Worm (Caenorhabditis elegans) whole organism, L4 larva: ENCODE data around the gene C01B10.3.

ENCODE experiments used
- D1046.2 ChIP-seq: fragments of 200-800 bp; sonication (Bioruptor generic); IDR thresholded peaks from 2 replicates; pipeline ENCODE4 v1.3.6; 2022; ENCODE audit warnings: missing genetic modification characterization, missing compliant biosample characterization
- F10B5.3 ChIP-seq: sonication (generic microtip); optimal IDR thresholded peaks from 2 replicates; lab custom pipeline; 2016; ENCODE audit warnings: mild to moderate bottlenecking, missing genetic modification characterization, missing compliant biosample characterization
- F26F4.8 ChIP-seq: fragments of 200-800 bp; sonication (Bioruptor generic); conservative IDR thresholded peaks from 2 replicates; pipeline ENCODE4 v1.3.6; 2022; ENCODE audit warnings: missing genetic modification characterization, missing compliant biosample characterization
- F37D6.2 ChIP-seq: sonication (generic microtip); optimal IDR thresholded peaks from 2 replicates; lab custom pipeline; 2016; ENCODE audit warnings: mild to moderate bottlenecking, missing genetic modification characterization, missing compliant biosample characterization
- T26A8.4 ChIP-seq: fragments of 200-800 bp; sonication (Bioruptor generic); IDR thresholded peaks from 2 replicates; pipeline ENCODE4 v1.3.6; 2022; ENCODE audit warnings: missing genetic modification characterization, missing compliant biosample characterization
- Y105C5A.15 ChIP-seq: fragments of 200-800 bp; sonication (Bioruptor generic); IDR thresholded peaks from 2 replicates; pipeline ENCODE4 v1.3.6; 2022; ENCODE audit warnings: missing genetic modification characterization, missing compliant biosample characterization
- Y75B8A.6 ChIP-seq: fragments of 200-800 bp; sonication (Bioruptor generic); IDR thresholded peaks from 2 replicates; pipeline ENCODE4 v1.3.6; 2022; ENCODE audit warnings: missing genetic modification reagents, missing genetic modification characterization, missing compliant biosample characterization
- ZK546.5 ChIP-seq, 2 experiments: sonication (generic microtip); optimal IDR thresholded peaks; 2 replicates each; lab custom pipeline; 2017; ENCODE audit warnings: missing biosample characterization in 2 of 2, missing genetic modification characterization in 2 of 2
- aly-2 ChIP-seq: sonication (generic microtip); optimal IDR thresholded peaks from 2 replicates; lab custom pipeline; 2018; ENCODE audit warnings: missing biosample characterization, missing genetic modification characterization
- ama-1 ChIP-seq: fragments of 150-350 bp; optimal IDR thresholded peaks from 2 replicates; lab custom pipeline; 2014; ENCODE audit warnings: inconsistent platforms, mixed read lengths
- ceh-20 ChIP-seq: fragments of 200-800 bp; sonication (Bioruptor generic); IDR thresholded peaks from 2 replicates; pipeline ENCODE4 v1.3.6; 2022; ENCODE audit warnings: missing genetic modification reagents, missing genetic modification characterization, missing compliant biosample characterization
- ceh-82 ChIP-seq: sonication (generic microtip); optimal IDR thresholded peaks from 2 replicates; lab custom pipeline; 2017; ENCODE audit warnings: missing biosample characterization, missing genetic modification characterization
- daf-12 ChIP-seq: fragments of 150-350 bp; optimal IDR thresholded peaks from 2 replicates; lab custom pipeline; 2014; ENCODE audit warnings: missing biosample characterization, missing genetic modification reagents, missing genetic modification characterization
- daf-16 ChIP-seq, 3 experiments: sonication (generic microtip); optimal IDR thresholded peaks; 2 replicates each; lab custom pipeline; 2016 to 2017; ENCODE audit warnings: missing genetic modification characterization in 3 of 3, missing genetic modification reagents in 3 of 3, mild to moderate bottlenecking in 2 of 3, missing compliant biosample characterization in 2 of 3, missing biosample characterization in 1 of 3, moderate library complexity in 1 of 3
- daf-19 ChIP-seq: fragments of 200-800 bp; sonication (Bioruptor generic); conservative IDR thresholded peaks from 2 replicates; pipeline ENCODE4 v1.3.6; 2022; ENCODE audit warnings: missing genetic modification characterization, missing compliant biosample characterization
- daf-8 ChIP-seq: fragments of 200-800 bp; sonication (Bioruptor generic); IDR thresholded peaks from 2 replicates; pipeline ENCODE4 v1.3.6; 2022; ENCODE audit warnings: missing genetic modification characterization, missing compliant biosample characterization
- dmd-6 ChIP-seq: fragments of 200-800 bp; sonication (Bioruptor generic); IDR thresholded peaks from 2 replicates; pipeline ENCODE4 v1.3.6; 2022; ENCODE audit warnings: missing genetic modification reagents, missing genetic modification characterization, missing compliant biosample characterization
- duxl-1 ChIP-seq: sonication (generic microtip); optimal IDR thresholded peaks from 2 replicates; lab custom pipeline; 2016; ENCODE audit warnings: mild to moderate bottlenecking, missing genetic modification characterization, moderate library complexity, missing compliant biosample characterization; ENCODE audit not compliant: poor library complexity
- dve-1 ChIP-seq: sonication (generic microtip); optimal IDR thresholded peaks from 2 replicates; lab custom pipeline; 2017; ENCODE audit warnings: antibody characterized with exemption, mild to moderate bottlenecking, missing genetic modification characterization, missing compliant biosample characterization; ENCODE audit not compliant: insufficient read depth
- fkh-10 ChIP-seq: fragments of 150-350 bp; optimal IDR thresholded peaks from 2 replicates; lab custom pipeline; 2014; ENCODE audit warnings: missing biosample characterization, missing genetic modification reagents, missing genetic modification characterization
- hif-1 ChIP-seq, 2 experiments: sonication (generic microtip); optimal IDR thresholded peaks; 2 replicates each; lab custom pipeline; 2016 to 2017; ENCODE audit warnings: missing compliant biosample characterization in 2 of 2, missing genetic modification characterization in 2 of 2, missing genetic modification reagents in 2 of 2, missing genotype in 2 of 2, mild to moderate bottlenecking in 1 of 2
- hlh-11 ChIP-seq: fragments of 200-800 bp; sonication (Bioruptor generic); optimal IDR thresholded peaks from 2 replicates; lab custom pipeline; 2018; ENCODE audit warnings: mild to moderate bottlenecking, missing genetic modification characterization, missing compliant biosample characterization
- hmg-1.1 ChIP-seq: fragments of 200-800 bp; sonication (Bioruptor generic); IDR thresholded peaks from 2 replicates; pipeline ENCODE4 v1.3.6; 2022; ENCODE audit warnings: missing genetic modification reagents, missing genetic modification characterization, missing compliant biosample characterization
- lim-7 ChIP-seq: fragments of 200-800 bp; sonication (Bioruptor generic); IDR thresholded peaks from 2 replicates; pipeline ENCODE4 v1.3.6; 2022; ENCODE audit warnings: missing genetic modification characterization, missing compliant biosample characterization
- lin-1 ChIP-seq: fragments of 200-800 bp; sonication (Bioruptor generic); IDR thresholded peaks from 2 replicates; pipeline ENCODE4 v1.3.6; 2022; ENCODE audit warnings: missing genetic modification reagents, missing genetic modification characterization, missing compliant biosample characterization
- lin-15B ChIP-seq: fragments of 150-350 bp; sonication (generic microtip); optimal IDR thresholded peaks from 3 replicates; lab custom pipeline; 2014; ENCODE audit warnings: missing biosample characterization, missing genetic modification characterization
- lin-29 ChIP-seq: fragments of 200-800 bp; sonication (Bioruptor generic); IDR thresholded peaks from 2 replicates; pipeline ENCODE4 v1.3.6; 2022; ENCODE audit warnings: missing genetic modification reagents, missing genetic modification characterization, missing compliant biosample characterization
- lin-38 ChIP-seq: fragments of 200-800 bp; sonication (Bioruptor generic); IDR thresholded peaks from 2 replicates; pipeline ENCODE4 v1.3.6; 2022; ENCODE audit warnings: missing genetic modification reagents, missing genetic modification characterization, missing compliant biosample characterization
- lin-39 ChIP-seq: fragments of 150-350 bp; optimal IDR thresholded peaks from 2 replicates; lab custom pipeline; 2014; ENCODE audit warnings: missing biosample characterization, missing genetic modification reagents, missing genetic modification characterization
- lsy-2 ChIP-seq, 2 experiments: fragments of 150-350 bp in 1 of 2; sonication (generic microtip) in 1 of 2; optimal IDR thresholded peaks; 2 replicates each; lab custom pipeline; 2014 to 2017; ENCODE audit warnings: missing biosample characterization in 2 of 2, missing genetic modification characterization in 2 of 2
- mdt-29 ChIP-seq: fragments of 200-800 bp; sonication (Bioruptor generic); IDR thresholded peaks from 2 replicates; pipeline ENCODE4 v1.3.6; 2022; ENCODE audit warnings: missing genetic modification reagents, missing genetic modification characterization, missing compliant biosample characterization
- mep-1 ChIP-seq: fragments of 150-350 bp; sonication (generic microtip); optimal IDR thresholded peaks from 3 replicates; lab custom pipeline; 2014; ENCODE audit warnings: missing biosample characterization, missing genetic modification characterization
- nhr-11 ChIP-seq: fragments of 150-350 bp; optimal IDR thresholded peaks from 2 replicates; lab custom pipeline; 2014; ENCODE audit warnings: missing biosample characterization, missing genetic modification characterization
- nhr-28 ChIP-seq: fragments of 150-350 bp; optimal IDR thresholded peaks from 2 replicates; lab custom pipeline; 2014; ENCODE audit warnings: missing biosample characterization, missing genetic modification characterization
- nhr-42 ChIP-seq: fragments of 200-800 bp; sonication (Bioruptor generic); IDR thresholded peaks from 2 replicates; pipeline ENCODE4 v1.3.6; 2022; ENCODE audit warnings: missing genetic modification characterization, missing compliant biosample characterization
- nhr-76 ChIP-seq: fragments of 150-350 bp; optimal IDR thresholded peaks from 2 replicates; lab custom pipeline; 2014; ENCODE audit warnings: missing biosample characterization, missing genetic modification characterization
- nhr-77 ChIP-seq: fragments of 150-350 bp; optimal IDR thresholded peaks from 2 replicates; lab custom pipeline; 2014; ENCODE audit warnings: missing biosample characterization, missing genetic modification characterization
- php-3 ChIP-seq: fragments of 200-800 bp; sonication (Bioruptor generic); IDR thresholded peaks from 2 replicates; pipeline ENCODE4 v1.3.6; 2022; ENCODE audit warnings: missing genetic modification reagents, missing genetic modification characterization, missing compliant biosample characterization
- rbr-2 ChIP-seq: sonication (generic microtip); optimal IDR thresholded peaks from 2 replicates; lab custom pipeline; 2016; ENCODE audit warnings: missing genotype, missing genetic modification characterization, missing compliant biosample characterization
- sdz-12 ChIP-seq: fragments of 200-800 bp; sonication (Bioruptor generic); optimal IDR thresholded peaks from 2 replicates; lab custom pipeline; 2018; ENCODE audit warnings: mild to moderate bottlenecking, missing genetic modification characterization, missing compliant biosample characterization
- set-16 ChIP-seq: fragments of 200-800 bp; sonication (Bioruptor generic); IDR thresholded peaks from 2 replicates; pipeline ENCODE4 v1.3.6; 2022; ENCODE audit warnings: missing genetic modification reagents, missing genetic modification characterization, missing compliant biosample characterization
- spr-1 ChIP-seq: sonication (generic microtip); optimal IDR thresholded peaks from 2 replicates; lab custom pipeline; 2016; ENCODE audit warnings: mild to moderate bottlenecking, missing genetic modification characterization, missing compliant biosample characterization
- spr-3 ChIP-seq: fragments of 200-800 bp; sonication (Bioruptor generic); optimal IDR thresholded peaks from 2 replicates; lab custom pipeline; 2018; ENCODE audit warnings: mild to moderate bottlenecking, missing genetic modification characterization, missing compliant biosample characterization
- tag-97 ChIP-seq: fragments of 200-800 bp; sonication (Bioruptor generic); IDR thresholded peaks from 2 replicates; pipeline ENCODE4 v1.3.6; 2022; ENCODE audit warnings: missing genetic modification characterization, missing compliant biosample characterization
- unc-130 ChIP-seq: sonication (generic microtip); optimal IDR thresholded peaks from 2 replicates; lab custom pipeline; 2016; ENCODE audit warnings: missing genetic modification reagents, missing genetic modification characterization, missing compliant biosample characterization
- vab-7 ChIP-seq: fragments of 200-800 bp; sonication (Bioruptor generic); IDR thresholded peaks from 2 replicates; pipeline ENCODE4 v1.3.6; 2022; ENCODE audit warnings: missing genetic modification reagents, missing genetic modification characterization, missing compliant biosample characterization
- zfp-2 ChIP-seq: sonication (generic microtip); optimal IDR thresholded peaks from 2 replicates; lab custom pipeline; 2016; ENCODE audit warnings: mild to moderate bottlenecking, missing genetic modification characterization, missing compliant biosample characterization
- zfp-3 ChIP-seq: fragments of 200-800 bp; sonication (Bioruptor generic); conservative IDR thresholded peaks from 2 replicates; pipeline ENCODE4 v1.3.6; 2022; ENCODE audit warnings: missing genetic modification reagents, missing genetic modification characterization, missing compliant biosample characterization
- ztf-11 ChIP-seq: fragments of 150-350 bp; optimal IDR thresholded peaks from 2 replicates; lab custom pipeline; 2014; ENCODE audit warnings: missing biosample characterization, missing genetic modification characterization

The C01B10.3 gene

DNA sequence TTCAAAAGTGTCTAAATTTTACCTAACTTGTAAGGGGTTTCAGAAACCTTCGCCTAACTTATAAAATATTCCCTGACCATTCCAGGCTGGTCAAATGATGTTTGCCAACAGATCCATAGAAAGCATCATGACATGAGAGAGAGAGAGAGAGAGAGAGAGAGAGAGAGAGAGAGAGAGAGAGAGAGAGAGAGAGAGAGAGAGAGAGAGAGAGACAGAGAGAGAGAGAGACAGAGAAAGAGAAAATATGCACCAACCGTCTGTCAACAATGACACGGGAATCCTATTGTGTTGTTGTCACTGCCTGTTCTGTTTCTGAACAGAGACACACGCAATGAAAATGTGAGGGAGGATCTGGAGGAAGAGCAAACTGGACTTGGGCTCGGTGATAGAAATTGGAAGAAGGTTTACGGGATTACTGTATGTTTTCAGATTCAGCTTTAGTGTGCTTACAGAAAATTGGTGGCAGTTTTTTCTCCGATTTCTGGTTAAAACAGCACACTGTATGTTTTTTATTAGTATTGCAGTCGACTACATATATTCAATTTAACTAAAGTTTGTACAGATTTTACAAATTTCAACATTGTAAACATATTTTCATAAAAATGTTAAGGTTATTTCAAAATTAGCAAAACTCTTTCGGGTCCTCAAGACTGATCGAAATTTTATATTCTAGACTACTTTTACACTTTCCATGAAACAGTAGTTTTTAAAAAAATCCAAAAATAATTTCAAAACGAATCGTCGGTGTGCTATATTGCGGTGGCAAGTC, 45.0 kb downstream of the C01B10.3 start (continued):
- TF ChIP-seq ZK546.5 (tag; optimal IDR thresholded peaks at IDR 0.05; lab: Kevin White, UChicago), result no peak
- peak; percentile 34 for TF ChIP-seq nhr-28 (tag; lab: Kevin White, UChicago)
- TF ChIP-seq ztf-11 (tag; lab: Kevin White, UChicago), result no peak
- no peak for TF ChIP-seq F26F4.8 (GFP tag; lab: Robert Waterston, UW)
- TF ChIP-seq F37D6.2 (tag; lab: Kevin White, UChicago), result no peak
- TF ChIP-seq lin-29 (GFP tag; lab: Robert Waterston, UW), result no peak
- TF ChIP-seq hmg-1.1, result no peak
- TF ChIP-seq aly-2 (tag; lab: Kevin White, UChicago), result no peak

DNA sequence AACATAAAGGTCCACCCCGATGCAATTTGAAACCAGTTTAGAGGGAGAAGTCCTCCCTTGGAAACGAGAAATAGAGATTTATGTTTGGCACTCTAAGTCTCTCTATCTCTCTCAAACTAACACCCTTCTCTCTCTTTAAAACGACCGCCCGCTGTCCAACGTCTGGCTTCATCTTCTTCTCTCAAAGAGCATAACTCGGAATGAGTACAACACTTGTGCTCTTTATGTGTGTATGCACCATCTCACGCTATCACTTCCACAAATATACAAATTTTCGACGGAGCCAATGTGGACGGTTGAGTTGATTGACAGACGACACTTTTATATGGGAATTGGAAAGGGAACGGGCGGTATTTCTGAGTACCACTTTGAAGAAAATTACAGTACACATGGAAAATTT, 46.8 kb downstream of the C01B10.3 start:
- TF ChIP-seq lin-38 (GFP tag; lab: Robert Waterston, UW) (no peak), nhr-28 (tag; lab: Kevin White, UChicago) (peak; percentile 66), ama-1 (lab: Kevin White, UChicago) (no peak), F26F4.8 (GFP tag; lab: Robert Waterston, UW) (no peak), daf-16 (GFP tag; optimal IDR thresholded peaks at IDR 0.05; lab: Kevin White, UChicago) (no peak), daf-16 (tag; optimal IDR thresholded peaks at IDR 0.05; lab: Kevin White, UChicago) (peak; percentile 53), spr-1 (tag; lab: Kevin White, UChicago) (no peak), set-16 (GFP tag; lab: Robert Waterston, UW) (no peak), lin-15B (tag; lab: Kevin White, UChicago) (no peak), dve-1 (tag; lab: Kevin White, UChicago) (peak; percentile 67), F10B5.3 (no peak), rbr-2 (tag; lab: Kevin White, UChicago) (no peak), php-3 (GFP tag; lab: Robert Waterston, UW) (0 out of 2 replicates have a peak, but pooled peaks have one; percentile 22), lin-39 (no peak), nhr-11 (tag; lab: Kevin White, UChicago) (no peak), mep-1 (tag; lab: Kevin White, UChicago) (peak; percentile 34), ceh-82 (no peak), hlh-11 (tag; lab: Kevin White, UChicago) (peak; percentile 70), daf-8 (GFP tag; lab: Robert Waterston, UW) (no peak), nhr-76 (tag; lab: Kevin White, UChicago) (no peak), T26A8.4 (no peak), nhr-77 (tag; lab: Kevin White, UChicago) (no peak), vab-7 (no peak), D1046.2 (GFP tag; lab: Robert Waterston, UW) (no peak), lim-7 (GFP tag; lab: Robert Waterston, UW) (no peak), daf-12 (tag; lab: Kevin White, UChicago) (no peak), sdz-12 (GFP tag; lab: Kevin White, UChicago) (no peak), Y105C5A.15 (no peak), tag-97 (GFP tag; lab: Robert Waterston, UW) (no peak), fkh-10 (GFP tag; lab: Kevin White, UChicago) (no peak), dmd-6 (GFP tag; lab: Robert Waterston, UW) (peak; percentile 67), zfp-2 (tag; lab: Kevin White, UChicago) (no peak), hif-1 (tag; optimal IDR thresholded peaks at IDR 0.05; lab: Kevin White, UChicago) (no peak), unc-130 (no peak), duxl-1 (tag; lab: Kevin White, UChicago) (no peak), Y75B8A.6 (GFP tag; lab: Robert Waterston, UW) (no peak), nhr-42 (GFP tag; lab: Robert Waterston, UW) (no peak), ceh-20 (no peak), zfp-3 (GFP tag; lab: Robert Waterston, UW) (no peak), daf-19 (GFP tag; lab: Robert Waterston, UW) (0 out of 2 replicates have a peak, but pooled peaks have one; percentile 35), lsy-2 (tag; optimal IDR thresholded peaks at IDR 0.05; lab: Kevin White, UChicago) (peak in 1 of 2 experiments; percentile 13), mdt-29 (no peak), lin-1 (GFP tag; lab: Robert Waterston, UW) (no peak), spr-3 (GFP tag; lab: Kevin White, UChicago) (no peak)
